Fruit fly (Drosophila melanogaster) whole organism, embryonic: ENCODE results near the gene CG9132.

Experiments used
- Atf-2 ChIP-seq: fragments of 200-800 bp; sonication (Bioruptor generic); optimal IDR thresholded peaks from 2 replicates; lab custom pipeline; 2016; ENCODE audit warnings: missing biosample characterization, missing genetic modification characterization
- B-H1 ChIP-seq: fragments of 200-800 bp; sonication (Bioruptor generic); IDR thresholded peaks from 3 replicates; pipeline ENCODE4 v1.3.6; 2022; ENCODE audit warnings: missing biosample characterization, missing genetic modification characterization
- CG10321 ChIP-seq: fragments of 200-800 bp; sonication (Bioruptor generic); IDR thresholded peaks from 2 replicates; pipeline ENCODE4 v1.3.6; 2022; ENCODE audit warnings: missing biosample characterization, missing genetic modification characterization
- CG11085 ChIP-seq: fragments of 200-800 bp; sonication (Bioruptor generic); IDR thresholded peaks from 2 replicates; pipeline ENCODE4 v1.3.6; 2022; ENCODE audit warnings: missing biosample characterization, missing genetic modification characterization
- CG11398 ChIP-seq: fragments of 200-800 bp; sonication (Bioruptor generic); optimal IDR thresholded peaks from 2 replicates; lab custom pipeline; 2016; ENCODE audit warnings: missing biosample characterization, missing genetic modification characterization
- CG12236 ChIP-seq: fragments of 200-800 bp; sonication (Bioruptor generic); optimal IDR thresholded peaks from 2 replicates; lab custom pipeline; 2016; ENCODE audit warnings: missing biosample characterization, missing genetic modification characterization
- CG13287 ChIP-seq: fragments of 200-800 bp; sonication (Bioruptor generic); IDR thresholded peaks from 2 replicates; pipeline ENCODE4 v1.3.6; 2022; ENCODE audit warnings: missing biosample characterization, missing genetic modification characterization; ENCODE audit not compliant: partially characterized antibody
- CG13624 ChIP-seq: fragments of 200-800 bp; sonication (Bioruptor generic); optimal IDR thresholded peaks from 2 replicates; lab custom pipeline; 2016; ENCODE audit warnings: missing biosample characterization, missing genetic modification characterization
- CG14441 ChIP-seq: fragments of 200-800 bp; sonication (Bioruptor generic); IDR thresholded peaks from 2 replicates; pipeline ENCODE4 v1.3.6; 2022; ENCODE audit warnings: missing biosample characterization, missing genetic modification characterization
- CG17328 ChIP-seq: fragments of 200-800 bp; sonication (Bioruptor generic); IDR thresholded peaks from 2 replicates; pipeline ENCODE4 v1.3.6; 2022; ENCODE audit warnings: missing biosample characterization, missing genetic modification characterization
- CG17829 ChIP-seq: fragments of 200-800 bp; optimal IDR thresholded peaks from 2 replicates; lab custom pipeline; 2019; ENCODE audit warnings: missing biosample characterization, mild to moderate bottlenecking, missing genetic modification characterization, moderate library complexity
- CG1792 ChIP-seq: fragments of 200-800 bp; sonication (Bioruptor generic); optimal IDR thresholded peaks from 2 replicates; lab custom pipeline; 2016; ENCODE audit warnings: missing biosample characterization, missing genetic modification characterization
- CG31224 ChIP-seq: fragments of 200-800 bp; sonication (Bioruptor generic); IDR thresholded peaks from 2 replicates; pipeline ENCODE4 v1.3.6; 2022; ENCODE audit warnings: missing biosample characterization, missing genetic modification characterization
- CG34376 ChIP-seq: fragments of 200-800 bp; sonication (Bioruptor generic); optimal IDR thresholded peaks from 2 replicates; lab custom pipeline; 2018; ENCODE audit warnings: missing biosample characterization, mild to moderate bottlenecking, missing genetic modification characterization
- CG34422 ChIP-seq: fragments of 200-800 bp; sonication (Bioruptor generic); IDR thresholded peaks from 3 replicates; pipeline ENCODE4 v1.3.6; 2022; ENCODE audit warnings: missing biosample characterization, missing genetic modification characterization
- CG3847 ChIP-seq: fragments of 200-800 bp; sonication (Bioruptor generic); IDR thresholded peaks from 2 replicates; pipeline ENCODE4 v1.3.6; 2022; ENCODE audit warnings: missing biosample characterization, missing genetic modification characterization
- CG3995 ChIP-seq: fragments of 200-800 bp; sonication (Bioruptor generic); optimal IDR thresholded peaks from 3 replicates; lab custom pipeline; 2016; ENCODE audit warnings: missing biosample characterization, missing genetic modification characterization
- CG4360 ChIP-seq: fragments of 200-800 bp; sonication (Bioruptor generic); IDR thresholded peaks from 2 replicates; pipeline ENCODE4 v1.3.6; 2022; ENCODE audit warnings: missing biosample characterization, missing genetic modification characterization
- CG4854 ChIP-seq: fragments of 200-800 bp; sonication (Bioruptor generic); optimal IDR thresholded peaks from 2 replicates; lab custom pipeline; 2016; ENCODE audit warnings: missing biosample characterization, missing genetic modification characterization, inconsistent platforms
- CG6654 ChIP-seq: fragments of 200-800 bp; sonication (Bioruptor generic); optimal IDR thresholded peaks from 2 replicates; lab custom pipeline; 2017; ENCODE audit warnings: missing biosample characterization, mild to moderate bottlenecking, missing genetic modification characterization
- CG6683 ChIP-seq: fragments of 200-800 bp; sonication (Bioruptor generic); optimal IDR thresholded peaks from 2 replicates; lab custom pipeline; 2017; ENCODE audit warnings: missing biosample characterization, mild to moderate bottlenecking, missing genetic modification characterization, missing genetic modification reagents
- CG6791 ChIP-seq: fragments of 200-800 bp; sonication (Bioruptor generic); IDR thresholded peaks from 3 replicates; pipeline ENCODE4 v1.3.6; 2022; ENCODE audit warnings: missing biosample characterization, missing genetic modification characterization; ENCODE audit not compliant: partially characterized antibody
- CG7987 ChIP-seq: fragments of 200-800 bp; sonication (Bioruptor generic); optimal IDR thresholded peaks from 2 replicates; lab custom pipeline; 2018; ENCODE audit warnings: missing biosample characterization, mild to moderate bottlenecking, missing genetic modification characterization, moderate library complexity
- CG9437 ChIP-seq: fragments of 200-800 bp; sonication (Bioruptor generic); optimal IDR thresholded peaks from 2 replicates; lab custom pipeline; 2018; ENCODE audit warnings: missing biosample characterization, mild to moderate bottlenecking, missing genetic modification characterization
- CG9797 ChIP-seq: fragments of 200-800 bp; sonication (Bioruptor generic); optimal IDR thresholded peaks from 3 replicates; lab custom pipeline; 2018; ENCODE audit warnings: missing biosample characterization, mild to moderate bottlenecking, missing genetic modification characterization
- CG9876 ChIP-seq: fragments of 200-800 bp; sonication (Bioruptor generic); optimal IDR thresholded peaks from 2 replicates; lab custom pipeline; 2016; ENCODE audit warnings: missing biosample characterization, missing genetic modification characterization
- D ChIP-seq, 2 experiments: fragments of 200-800 bp in 1 of 2; fragments of >200 bp in 1 of 2; sonication (Bioruptor generic) in 1 of 2; optimal IDR thresholded peaks; 2 replicates in 1 of 2; 3 replicates in 1 of 2; lab custom pipeline; 2017; ENCODE audit warnings: mild to moderate bottlenecking in 1 of 2, missing biosample characterization in 1 of 2, missing genetic modification characterization in 1 of 2, missing genetic modification reagents in 1 of 2
- HLH3B ChIP-seq: fragments of 200-800 bp; sonication (Bioruptor generic); IDR thresholded peaks from 2 replicates; pipeline ENCODE4 v1.3.6; 2022; ENCODE audit warnings: missing biosample characterization, missing genetic modification characterization
- Hand ChIP-seq: fragments of 200-800 bp; sonication (Bioruptor generic); optimal IDR thresholded peaks from 2 replicates; lab custom pipeline; 2017; ENCODE audit warnings: mild to moderate bottlenecking, missing biosample characterization, missing genetic modification reagents, missing genetic modification characterization
- Hr39 ChIP-seq: fragments of >200 bp; optimal IDR thresholded peaks from 2 replicates; lab custom pipeline; 2017
- Mrtf ChIP-seq: fragments of 200-800 bp; sonication (Bioruptor generic); IDR thresholded peaks from 3 replicates; pipeline ENCODE4 v1.3.6; 2022; ENCODE audit warnings: missing biosample characterization, missing genetic modification characterization
- Six4 ChIP-seq: fragments of 200-800 bp; sonication (Bioruptor generic); optimal IDR thresholded peaks from 2 replicates; lab custom pipeline; 2016; ENCODE audit warnings: missing biosample characterization, missing genetic modification characterization
- Trl ChIP-seq, 3 experiments: fragments of >200 bp in 2 of 3; fragments of 200-800 bp in 1 of 3; sonication (Bioruptor generic) in 1 of 3; optimal IDR thresholded peaks; 2 replicates in 1 of 3; 3 replicates in 2 of 3; lab custom pipeline; 2016 to 2017; ENCODE audit warnings: missing biosample characterization in 1 of 3, missing genetic modification characterization in 1 of 3
- amos ChIP-seq: fragments of 200-800 bp; sonication (Bioruptor generic); IDR thresholded peaks from 2 replicates; pipeline ENCODE4 v1.3.6; 2022; ENCODE audit warnings: missing biosample characterization, missing genetic modification characterization; ENCODE audit not compliant: partially characterized antibody
- crp ChIP-seq, 2 experiments: fragments of 200-800 bp; sonication (Bioruptor generic); optimal IDR thresholded peaks; 2 replicates in 1 of 2; 3 replicates in 1 of 2; lab custom pipeline; 2017; ENCODE audit warnings: missing biosample characterization in 2 of 2, missing genetic modification characterization in 2 of 2, mild to moderate bottlenecking in 1 of 2, moderate library complexity in 1 of 2
- dmrt11E ChIP-seq: fragments of 200-800 bp; sonication (Bioruptor generic); optimal IDR thresholded peaks from 3 replicates; lab custom pipeline; 2018; ENCODE audit warnings: missing biosample characterization, mild to moderate bottlenecking, missing genetic modification characterization, moderate library complexity
- dpn ChIP-seq, 2 experiments: fragments of 200-800 bp; sonication (Bioruptor generic); optimal IDR thresholded peaks; 3 replicates each; lab custom pipeline; 2016; ENCODE audit warnings: missing biosample characterization in 2 of 2, missing genetic modification characterization in 2 of 2
- gcm2 ChIP-seq: fragments of 200-800 bp; sonication (Bioruptor generic); optimal IDR thresholded peaks from 2 replicates; lab custom pipeline; 2016; ENCODE audit warnings: missing biosample characterization, missing genetic modification characterization
- gem ChIP-seq: fragments of 200-800 bp; sonication (Bioruptor generic); optimal IDR thresholded peaks from 2 replicates; lab custom pipeline; 2019; ENCODE audit warnings: missing biosample characterization, mild to moderate bottlenecking, missing genetic modification characterization, moderate library complexity
- her ChIP-seq: fragments of 200-800 bp; sonication (Bioruptor generic); optimal IDR thresholded peaks from 2 replicates; lab custom pipeline; 2016; ENCODE audit warnings: missing biosample characterization, missing genetic modification characterization
- jigr1 ChIP-seq: fragments of 200-800 bp; sonication (Bioruptor generic); IDR thresholded peaks from 3 replicates; pipeline ENCODE4 v1.3.6; 2022; ENCODE audit warnings: missing biosample characterization, missing genetic modification characterization
- nmo ChIP-seq: fragments of 200-800 bp; sonication (Bioruptor generic); optimal IDR thresholded peaks from 2 replicates; lab custom pipeline; 2018; ENCODE audit warnings: missing biosample characterization, mild to moderate bottlenecking, missing genetic modification characterization, moderate library complexity
- nom ChIP-seq: fragments of 200-800 bp; sonication (Bioruptor generic); optimal IDR thresholded peaks from 2 replicates; lab custom pipeline; 2017; ENCODE audit warnings: missing biosample characterization, missing genetic modification characterization, mild to moderate bottlenecking, moderate library complexity, missing genetic modification reagents
- pnt ChIP-seq: fragments of 200-800 bp; sonication (Bioruptor generic); optimal IDR thresholded peaks from 3 replicates; lab custom pipeline; 2016; ENCODE audit warnings: missing biosample characterization, missing genetic modification characterization
- schlank ChIP-seq: fragments of 200-800 bp; sonication (Bioruptor generic); optimal IDR thresholded peaks from 2 replicates; lab custom pipeline; 2018; ENCODE audit warnings: missing biosample characterization, mild to moderate bottlenecking, missing genetic modification characterization
- sug ChIP-seq: fragments of 200-800 bp; optimal IDR thresholded peaks from 2 replicates; lab custom pipeline; 2019; ENCODE audit warnings: missing biosample characterization, mild to moderate bottlenecking, missing genetic modification characterization, moderate library complexity
- ttk ChIP-seq: fragments of 200-800 bp; sonication (Bioruptor generic); IDR thresholded peaks from 2 replicates; pipeline ENCODE4 v2.1.2; 2022; ENCODE audit warnings: missing biosample characterization, missing genetic modification characterization
- zfh1 ChIP-seq: fragments of 200-800 bp; sonication (Bioruptor generic); IDR thresholded peaks from 3 replicates; pipeline ENCODE4 v1.3.6; 2022; ENCODE audit warnings: missing biosample characterization, missing genetic modification characterization

The CG9132 gene

DNA sequence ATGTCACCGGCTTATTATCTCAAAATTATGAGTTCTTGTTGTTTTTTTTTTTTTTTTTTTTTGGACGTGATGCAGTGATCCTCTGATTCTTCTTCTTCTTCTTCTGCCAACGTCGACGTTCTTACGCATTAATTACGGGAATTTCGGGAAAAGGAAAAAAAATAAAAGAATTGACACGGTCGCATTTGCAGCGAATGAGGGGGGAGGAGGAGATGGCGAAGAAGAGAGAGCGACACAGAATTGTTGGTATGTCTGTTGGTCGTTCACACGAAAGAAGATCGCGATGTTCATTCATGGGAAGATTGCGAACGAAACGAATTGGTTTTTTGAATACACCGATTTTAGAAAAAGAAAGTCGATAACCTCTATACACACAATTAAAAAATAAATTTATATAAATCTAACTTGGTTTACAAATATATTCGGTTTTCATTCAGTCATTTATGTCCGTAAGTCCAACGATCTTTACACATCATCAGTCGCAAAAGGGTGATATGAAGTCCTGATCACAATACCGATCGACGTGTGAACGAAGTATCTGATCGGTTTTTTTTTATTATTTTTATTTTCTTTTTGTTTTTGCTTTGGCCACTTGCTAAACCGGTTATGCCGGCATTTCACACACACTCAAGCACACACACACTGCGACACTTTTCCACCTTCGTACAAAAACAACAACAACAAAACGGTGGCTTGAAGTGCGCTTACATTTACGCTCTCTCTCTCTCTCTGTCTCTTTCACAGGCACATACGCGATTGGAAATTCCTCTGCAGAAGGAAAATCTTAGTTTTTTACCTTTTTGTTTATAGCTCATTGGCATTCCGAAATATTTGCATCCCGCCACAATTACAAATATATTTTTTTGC, 49.6 kb downstream of the CG9132 start (continued):
- no peak for TF ChIP-seq CG11085 (GFP tag; lab: Robert Waterston, UW)
- peak; percentile 48 for TF ChIP-seq Six4 (GFP tag; lab: Kevin White, UChicago)
- TF ChIP-seq CG6791 (GFP tag; lab: Robert Waterston, UW), result no peak
- TF ChIP-seq gcm2 (GFP tag; lab: Kevin White, UChicago), result no peak
- peak in 1 of 2 experiments; percentile 48 for TF ChIP-seq Trl (optimal IDR thresholded peaks at IDR 0.05; lab: Kevin White, UChicago)
- TF ChIP-seq Trl (GFP tag; optimal IDR thresholded peaks at IDR 0.05; lab: Kevin White, UChicago), result no peak
- peak; percentile 82 for TF ChIP-seq nmo
- no peak; the same call in 1 of the 2 replicates for TF ChIP-seq ttk (GFP tag; lab: Robert Waterston, UW)
- no peak for TF ChIP-seq CG9876 (GFP tag; lab: Kevin White, UChicago)
- no peak for TF ChIP-seq CG12236 (GFP tag; lab: Kevin White, UChicago)
- peak; percentile 35 for TF ChIP-seq CG6683 (GFP tag; lab: Kevin White, UChicago)
- 0 out of 2 replicates have a peak, but pooled peaks have one; percentile 20 for TF ChIP-seq CG31224
- no peak for TF ChIP-seq CG1792
- TF ChIP-seq Atf-2 (GFP tag; lab: Kevin White, UChicago), result no peak
- TF ChIP-seq her (GFP tag; lab: Kevin White, UChicago), result no peak
- peak; percentile 91 for TF ChIP-seq CG4360 (GFP tag; lab: Robert Waterston, UW)
- peak; percentile 53 for TF ChIP-seq CG34376 (GFP tag; lab: Kevin White, UChicago)
- TF ChIP-seq CG34422, result no peak
- TF ChIP-seq D (optimal IDR thresholded peaks at IDR 0.05; lab: Kevin White, UChicago), result no peak
- peak; percentile 73 for TF ChIP-seq D (GFP tag; optimal IDR thresholded peaks at IDR 0.05; lab: Kevin White, UChicago)
- TF ChIP-seq CG6654 (GFP tag; lab: Kevin White, UChicago), result peak; percentile 54
- TF ChIP-seq CG13287, result no peak
- TF ChIP-seq jigr1 (GFP tag; lab: Robert Waterston, UW), result no peak
- 0 out of 2 replicates have a peak, but pooled peaks have one; percentile 32 for TF ChIP-seq CG3847 (GFP tag; lab: Robert Waterston, UW)
- no peak for TF ChIP-seq CG10321 (GFP tag; lab: Robert Waterston, UW)
- no peak for TF ChIP-seq Hand (GFP tag; lab: Kevin White, UChicago)
- no peak for TF ChIP-seq CG11398 (GFP tag; lab: Kevin White, UChicago)
- peak; percentile 16; the same call in 1 of the 3 replicates for TF ChIP-seq Mrtf (GFP tag; lab: Robert Waterston, UW)
- TF ChIP-seq zfh1 (GFP tag; lab: Robert Waterston, UW), result peak; percentile 75
- TF ChIP-seq nom, result peak; percentile 97
- TF ChIP-seq sug (tag; lab: Kevin White, UChicago), result peak; percentile 69
- TF ChIP-seq Hr39 (lab: Kevin White, UChicago), result no peak
- TF ChIP-seq HLH3B (GFP tag; lab: Robert Waterston, UW), result no peak
- TF ChIP-seq amos (GFP tag; lab: Robert Waterston, UW), result no peak
- peak; percentile 87 for TF ChIP-seq CG17829
- TF ChIP-seq crp (GFP tag; optimal IDR thresholded peaks at IDR 0.05; lab: Kevin White, UChicago), result peak in 1 of 2 experiments; percentile 4
- peak; percentile 2 for TF ChIP-seq CG7987 (GFP tag; lab: Kevin White, UChicago)
- TF ChIP-seq schlank (tag; lab: Kevin White, UChicago), result peak; percentile 16
- no peak for TF ChIP-seq pnt (GFP tag; lab: Kevin White, UChicago)
- TF ChIP-seq dmrt11E (tag; lab: Kevin White, UChicago), result peak; percentile 78
- peak; percentile 16 to 48 for TF ChIP-seq dpn (GFP tag; optimal IDR thresholded peaks at IDR 0.05; lab: Kevin White, UChicago)
- peak; percentile 53 for TF ChIP-seq CG17328
- TF ChIP-seq CG4854 (GFP tag; lab: Kevin White, UChicago), result no peak
- TF ChIP-seq CG14441 (GFP tag; lab: Robert Waterston, UW), result no peak
- TF ChIP-seq CG3995 (GFP tag; lab: Kevin White, UChicago), result no peak
- no peak for TF ChIP-seq CG13624 (GFP tag; lab: Kevin White, UChicago)
- no peak for TF ChIP-seq CG9797 (GFP tag; lab: Kevin White, UChicago)
- peak; percentile 89 for TF ChIP-seq gem (tag; lab: Kevin White, UChicago)
- TF ChIP-seq B-H1 (GFP tag; lab: Robert Waterston, UW), result peak; percentile 11; the same call in 1 of the 3 replicates
- peak; percentile 53 for TF ChIP-seq CG9437 (GFP tag; lab: Kevin White, UChicago)
